Worm (Caenorhabditis elegans) whole organism, mixed stage, embryonic: ENCODE results near the gene F36D3.1.

ENCODE experiments used
- ceh-83 ChIP-seq: fragments of 200-800 bp; sonication (Bioruptor generic); optimal IDR thresholded peaks from 2 replicates; lab custom pipeline; 2018; ENCODE audit warnings: mild to moderate bottlenecking, missing genetic modification characterization, missing compliant biosample characterization
- lin-13 ChIP-seq: fragments of 150-350 bp; optimal IDR thresholded peaks from 2 replicates; lab custom pipeline; 2014; ENCODE audit warnings: missing biosample characterization, missing genetic modification characterization
- nhr-237 ChIP-seq: fragments of 150-350 bp; optimal IDR thresholded peaks from 2 replicates; lab custom pipeline; 2014; ENCODE audit warnings: missing biosample characterization, missing genetic modification characterization
- snpc-4 ChIP-seq: fragments of 150-350 bp; optimal IDR thresholded peaks from 2 replicates; lab custom pipeline; 2014; ENCODE audit warnings: missing biosample characterization, missing genetic modification characterization
- tbx-8 ChIP-seq: fragments of 200-800 bp; sonication (Bioruptor generic); optimal IDR thresholded peaks from 2 replicates; lab custom pipeline; 2018; ENCODE audit warnings: mild to moderate bottlenecking, missing genetic modification characterization, moderate library complexity, missing compliant biosample characterization
- unc-62 ChIP-seq: fragments of 150-350 bp; optimal IDR thresholded peaks from 2 replicates; lab custom pipeline; 2014; ENCODE audit warnings: missing biosample characterization, missing genetic modification reagents, missing genetic modification characterization

- TF ChIP-seq nhr-237 (tag; lab: Kevin White, UChicago) (no peak), snpc-4 (tag; lab: Kevin White, UChicago) (no peak), unc-62 (GFP tag; lab: Kevin White, UChicago) (no peak), lin-13 (tag; lab: Kevin White, UChicago) (no peak), tbx-8 (GFP tag; lab: Kevin White, UChicago) (no peak), ceh-83 (GFP tag; lab: Kevin White, UChicago) (no peak)
Observed at ce11 chrV:16505828-16506227, 6.7 kb downstream of the F36D3.1 start, which contains the start of gene nhr-54.
